Fruit fly (Drosophila melanogaster) whole organism, adult: Measurements from ENCODE around the gene CG32073.

Experiments used
- CG33017 ChIP-seq: fragments of 200-800 bp; sonication (Bioruptor generic); optimal IDR thresholded peaks from 2 replicates; lab custom pipeline; 2018; ENCODE audit warnings: missing biosample characterization, mild to moderate bottlenecking, missing genetic modification characterization, moderate library complexity
- Clk ChIP-seq: fragments of 200-800 bp; sonication (Bioruptor generic); optimal IDR thresholded peaks from 2 replicates; lab custom pipeline; 2017; ENCODE audit warnings: missing biosample characterization, missing genetic modification characterization
- pad ChIP-seq: fragments of 200-800 bp; sonication (Bioruptor generic); optimal IDR thresholded peaks from 3 replicates; lab custom pipeline; 2017; ENCODE audit warnings: missing biosample characterization, missing genetic modification characterization, mild to moderate bottlenecking, moderate library complexity, missing genetic modification reagents
- tj ChIP-seq: fragments of 200-800 bp; sonication (Bioruptor generic); optimal IDR thresholded peaks from 3 replicates; lab custom pipeline; 2017; ENCODE audit warnings: missing biosample characterization, mild to moderate bottlenecking, missing genetic modification characterization, moderate library complexity

- peak; percentile 80 for TF ChIP-seq tj (GFP tag; lab: Kevin White, UChicago)
- TF ChIP-seq Clk (GFP tag; lab: Kevin White, UChicago), result peak; percentile 85
- TF ChIP-seq pad (GFP tag; lab: Kevin White, UChicago), result peak; percentile 89
- TF ChIP-seq CG33017 (tag; lab: Kevin White, UChicago), result peak; percentile 86
These were observed 9.3 kb downstream of the CG32073 start, which contains the start of the genes Irbp18 and APP-BP1 for dm6 chr3L:11097982-11098663.
